Worm (Caenorhabditis elegans) whole organism, L4 larva: ENCODE data around the gene T24C12.1.

Source experiments
- ama-1 ChIP-seq: fragments of 150-350 bp; optimal IDR thresholded peaks from 2 replicates; lab custom pipeline; 2014; ENCODE audit warnings: inconsistent platforms, mixed read lengths
- lin-15B ChIP-seq: fragments of 150-350 bp; sonication (generic microtip); optimal IDR thresholded peaks from 3 replicates; lab custom pipeline; 2014; ENCODE audit warnings: missing biosample characterization, missing genetic modification characterization
- nhr-10 ChIP-seq: fragments of 150-350 bp; optimal IDR thresholded peaks from 2 replicates; lab custom pipeline; 2014; ENCODE audit warnings: missing biosample characterization, missing genetic modification characterization
- pqm-1 ChIP-seq: sonication (generic microtip); optimal IDR thresholded peaks from 2 replicates; lab custom pipeline; 2017; ENCODE audit warnings: missing biosample characterization, missing genetic modification characterization
- set-16 ChIP-seq: fragments of 200-800 bp; sonication (Bioruptor generic); IDR thresholded peaks from 2 replicates; pipeline ENCODE4 v1.3.6; 2022; ENCODE audit warnings: missing genetic modification reagents, missing genetic modification characterization, missing compliant biosample characterization
- zag-1 ChIP-seq: fragments of 150-350 bp; optimal IDR thresholded peaks from 2 replicates; lab custom pipeline; 2014; ENCODE audit warnings: missing biosample characterization, missing genetic modification characterization
- zip-2 ChIP-seq: fragments of 150-350 bp; optimal IDR thresholded peaks from 2 replicates; lab custom pipeline; 2014; ENCODE audit warnings: missing biosample characterization, missing genetic modification characterization

- TF ChIP-seq zag-1 (tag; lab: Kevin White, UChicago) (no peak), pqm-1 (peak; percentile 0), nhr-10 (no peak), zip-2 (no peak), lin-15B (no peak), ama-1 (lab: Kevin White, UChicago) (no peak), set-16 (GFP tag; lab: Robert Waterston, UW) (no peak)
Measured at ce11 chrX:2220850-2221249, 21.6 kb downstream of the T24C12.1 start, which contains the start of gene hex-1.
